Fruit fly (Drosophila melanogaster) whole organism, embryonic: Measurements from ENCODE around the gene CG8136.

ENCODE experiments used
- ATbp ChIP-seq: fragments of 200-800 bp; sonication (Bioruptor generic); optimal IDR thresholded peaks from 2 replicates; lab custom pipeline; 2017; ENCODE audit warnings: missing biosample characterization, mild to moderate bottlenecking, missing genetic modification characterization, missing genetic modification reagents
- BEAF-32 ChIP-seq: fragments of 200-800 bp; sonication (Bioruptor generic); optimal IDR thresholded peaks from 3 replicates; lab custom pipeline; 2017; ENCODE audit warnings: missing biosample characterization, missing genetic modification characterization, mild to moderate bottlenecking, moderate library complexity, missing genetic modification reagents
- Blimp-1 ChIP-seq: fragments of 200-800 bp; sonication (Bioruptor generic); optimal IDR thresholded peaks from 3 replicates; lab custom pipeline; 2018; ENCODE audit warnings: missing biosample characterization, missing genetic modification characterization, mild to moderate bottlenecking, moderate library complexity, missing genetic modification reagents
- CG11695 ChIP-seq: fragments of 200-800 bp; sonication (Bioruptor generic); IDR thresholded peaks from 3 replicates; pipeline ENCODE4 v1.3.6; 2022; ENCODE audit warnings: missing biosample characterization, missing genetic modification characterization
- CG12071 ChIP-seq: fragments of 200-800 bp; sonication (Bioruptor generic); optimal IDR thresholded peaks from 3 replicates; lab custom pipeline; 2018; ENCODE audit warnings: missing biosample characterization, mild to moderate bottlenecking, missing genetic modification characterization
- CG13296 ChIP-seq: fragments of 200-800 bp; sonication (Bioruptor generic); optimal IDR thresholded peaks from 3 replicates; lab custom pipeline; 2018; ENCODE audit warnings: missing biosample characterization, mild to moderate bottlenecking, missing genetic modification characterization
- CG14710 ChIP-seq: fragments of 200-800 bp; sonication (Bioruptor generic); optimal IDR thresholded peaks from 3 replicates; lab custom pipeline; 2019; ENCODE audit warnings: missing biosample characterization, mild to moderate bottlenecking, missing genetic modification characterization, moderate library complexity
- CG14965 ChIP-seq: fragments of 200-800 bp; sonication (Bioruptor generic); optimal IDR thresholded peaks from 2 replicates; lab custom pipeline; 2016; ENCODE audit warnings: missing biosample characterization, missing genetic modification characterization, borderline replicate concordance
- CG15479 ChIP-seq: fragments of 200-800 bp; sonication (Bioruptor generic); optimal IDR thresholded peaks from 3 replicates; lab custom pipeline; 2019; ENCODE audit warnings: missing biosample characterization, mild to moderate bottlenecking, missing genetic modification characterization, moderate library complexity
- CG16813 ChIP-seq: fragments of 200-800 bp; sonication (Bioruptor generic); IDR thresholded peaks from 3 replicates; pipeline ENCODE4 v1.3.6; 2022; ENCODE audit warnings: missing biosample characterization, missing genetic modification characterization; ENCODE audit not compliant: partially characterized antibody
- CG16815 ChIP-seq: fragments of 200-800 bp; sonication (Bioruptor generic); optimal IDR thresholded peaks from 3 replicates; lab custom pipeline; 2017; ENCODE audit warnings: missing biosample characterization, mild to moderate bottlenecking, missing genetic modification characterization
- CG1832 ChIP-seq: fragments of 200-800 bp; sonication (Bioruptor generic); optimal IDR thresholded peaks from 2 replicates; lab custom pipeline; 2017; ENCODE audit warnings: missing biosample characterization, mild to moderate bottlenecking, missing genetic modification characterization, inconsistent platforms
- CG2129 ChIP-seq: fragments of 200-800 bp; sonication (Bioruptor generic); IDR thresholded peaks from 2 replicates; pipeline ENCODE4 v1.3.6; 2022; ENCODE audit warnings: missing biosample characterization, missing genetic modification characterization; ENCODE audit not compliant: partially characterized antibody
- CG31388 ChIP-seq: fragments of 200-800 bp; sonication (Bioruptor generic); optimal IDR thresholded peaks from 2 replicates; lab custom pipeline; 2016; ENCODE audit warnings: missing biosample characterization, missing genetic modification characterization
- CG3281 ChIP-seq: fragments of 200-800 bp; sonication (Bioruptor generic); optimal IDR thresholded peaks from 3 replicates; lab custom pipeline; 2017; ENCODE audit warnings: missing biosample characterization, mild to moderate bottlenecking, missing genetic modification characterization
- CG4424 ChIP-seq: fragments of 200-800 bp; sonication (Bioruptor generic); optimal IDR thresholded peaks from 3 replicates; lab custom pipeline; 2016; ENCODE audit warnings: missing biosample characterization, missing genetic modification characterization
- CG5180 ChIP-seq: fragments of 200-800 bp; sonication (Bioruptor generic); optimal IDR thresholded peaks from 3 replicates; lab custom pipeline; 2017; ENCODE audit warnings: missing biosample characterization, missing genetic modification characterization, mild to moderate bottlenecking, moderate library complexity, missing genetic modification reagents
- CG5953 ChIP-seq: fragments of 200-800 bp; sonication (Bioruptor generic); IDR thresholded peaks from 2 replicates; pipeline ENCODE4 v1.3.6; 2022; ENCODE audit warnings: missing biosample characterization, missing genetic modification characterization
- CG6854 ChIP-seq: fragments of 200-800 bp; sonication (Bioruptor generic); optimal IDR thresholded peaks from 3 replicates; lab custom pipeline; 2017; ENCODE audit warnings: missing biosample characterization, mild to moderate bottlenecking, missing genetic modification characterization
- CG7271 ChIP-seq: fragments of 200-800 bp; sonication (Bioruptor generic); optimal IDR thresholded peaks from 2 replicates; lab custom pipeline; 2018; ENCODE audit warnings: missing biosample characterization, mild to moderate bottlenecking, missing genetic modification characterization, moderate library complexity
- CG7786 ChIP-seq: fragments of 200-800 bp; sonication (Bioruptor generic); optimal IDR thresholded peaks from 2 replicates; lab custom pipeline; 2016; ENCODE audit warnings: missing biosample characterization, missing genetic modification characterization
- CG7987 ChIP-seq: fragments of 200-800 bp; sonication (Bioruptor generic); optimal IDR thresholded peaks from 2 replicates; lab custom pipeline; 2018; ENCODE audit warnings: missing biosample characterization, mild to moderate bottlenecking, missing genetic modification characterization, moderate library complexity
- CG9437 ChIP-seq: fragments of 200-800 bp; sonication (Bioruptor generic); optimal IDR thresholded peaks from 2 replicates; lab custom pipeline; 2018; ENCODE audit warnings: missing biosample characterization, mild to moderate bottlenecking, missing genetic modification characterization
- CkIIα-i1 ChIP-seq: fragments of 200-800 bp; sonication (Bioruptor generic); IDR thresholded peaks from 2 replicates; pipeline ENCODE4 v1.3.6; 2022; ENCODE audit warnings: missing biosample characterization, missing genetic modification characterization
- CrebB ChIP-seq: fragments of 200-800 bp; sonication (Bioruptor generic); optimal IDR thresholded peaks from 3 replicates; lab custom pipeline; 2018; ENCODE audit warnings: missing biosample characterization, mild to moderate bottlenecking, missing genetic modification characterization
- Gug ChIP-seq: fragments of 200-800 bp; sonication (Bioruptor generic); IDR thresholded peaks from 4 replicates; pipeline ENCODE4 v1.3.6; 2022; ENCODE audit warnings: missing biosample characterization, missing genetic modification characterization
- HLHmδ ChIP-seq: fragments of 200-800 bp; sonication (Bioruptor generic); optimal IDR thresholded peaks from 2 replicates; lab custom pipeline; 2018; ENCODE audit warnings: missing biosample characterization, mild to moderate bottlenecking, missing genetic modification characterization, moderate library complexity
- Hmx ChIP-seq: fragments of 200-800 bp; sonication (Bioruptor generic); optimal IDR thresholded peaks from 2 replicates; lab custom pipeline; 2016; ENCODE audit warnings: missing biosample characterization, missing genetic modification characterization
- Lhr ChIP-seq: fragments of 200-800 bp; sonication (Bioruptor generic); optimal IDR thresholded peaks from 3 replicates; lab custom pipeline; 2017; ENCODE audit warnings: mild to moderate bottlenecking, missing biosample characterization, missing genetic modification reagents, missing genetic modification characterization
- Pdp1 ChIP-seq, 2 experiments: fragments of 200-800 bp; sonication (Bioruptor generic); optimal IDR thresholded peaks; 3 replicates each; lab custom pipeline; 2016; ENCODE audit warnings: missing biosample characterization in 2 of 2, missing genetic modification characterization in 2 of 2, mild to moderate bottlenecking in 1 of 2, moderate library complexity in 1 of 2
- Side ChIP-seq: fragments of 200-800 bp; sonication (Bioruptor generic); optimal IDR thresholded peaks from 2 replicates; lab custom pipeline; 2016; ENCODE audit warnings: missing biosample characterization, missing genetic modification characterization
- Tbp ChIP-seq: fragments of >200 bp; optimal IDR thresholded peaks from 2 replicates; lab custom pipeline; 2018; ENCODE audit warnings: missing biosample characterization, missing genetic modification characterization
- Trl ChIP-seq, 3 experiments: fragments of >200 bp in 2 of 3; fragments of 200-800 bp in 1 of 3; sonication (Bioruptor generic) in 1 of 3; optimal IDR thresholded peaks; 2 replicates in 1 of 3; 3 replicates in 2 of 3; lab custom pipeline; 2016 to 2017; ENCODE audit warnings: missing biosample characterization in 1 of 3, missing genetic modification characterization in 1 of 3
- al ChIP-seq: fragments of 200-800 bp; sonication (Bioruptor generic); IDR thresholded peaks from 2 replicates; pipeline ENCODE4 v1.3.6; 2022; ENCODE audit warnings: missing biosample characterization, missing genetic modification characterization
- az2 ChIP-seq: fragments of 200-800 bp; sonication (Bioruptor generic); optimal IDR thresholded peaks from 3 replicates; lab custom pipeline; 2016; ENCODE audit warnings: missing biosample characterization, missing genetic modification characterization
- bbx ChIP-seq: fragments of 200-800 bp; sonication (Bioruptor generic); IDR thresholded peaks from 2 replicates; pipeline ENCODE4 v1.3.6; 2022; ENCODE audit warnings: missing biosample characterization, missing genetic modification characterization; ENCODE audit not compliant: partially characterized antibody
- corto ChIP-seq: fragments of 200-800 bp; sonication (Bioruptor generic); optimal IDR thresholded peaks from 2 replicates; lab custom pipeline; 2016; ENCODE audit warnings: missing biosample characterization, mild to moderate bottlenecking, missing genetic modification characterization, moderate library complexity
- dysf ChIP-seq: fragments of 200-800 bp; sonication (Bioruptor generic); IDR thresholded peaks from 3 replicates; pipeline ENCODE4 v1.3.6; 2022; ENCODE audit warnings: missing biosample characterization, missing genetic modification characterization
- gfzf ChIP-seq: fragments of 200-800 bp; sonication (Bioruptor generic); optimal IDR thresholded peaks from 2 replicates; lab custom pipeline; 2016; ENCODE audit warnings: missing biosample characterization, mild to moderate bottlenecking, missing genetic modification characterization, moderate library complexity
- oc ChIP-seq: fragments of 200-800 bp; sonication (Bioruptor generic); optimal IDR thresholded peaks from 2 replicates; lab custom pipeline; 2018; ENCODE audit warnings: missing biosample characterization, mild to moderate bottlenecking, missing genetic modification characterization, moderate library complexity
- pho ChIP-seq: fragments of 200-800 bp; sonication (Bioruptor generic); optimal IDR thresholded peaks from 2 replicates; lab custom pipeline; 2016; ENCODE audit warnings: missing biosample characterization, missing genetic modification characterization
- pum ChIP-seq: fragments of 200-800 bp; sonication (Bioruptor generic); optimal IDR thresholded peaks from 2 replicates; lab custom pipeline; 2016; ENCODE audit warnings: missing biosample characterization, missing genetic modification characterization
- repo ChIP-seq: fragments of 200-800 bp; sonication (Bioruptor generic); optimal IDR thresholded peaks from 2 replicates; lab custom pipeline; 2016; ENCODE audit warnings: missing biosample characterization, missing genetic modification characterization
- sens ChIP-seq: fragments of 200-800 bp; sonication (Bioruptor generic); peaks from one replicate; lab custom pipeline; 2016; ENCODE audit warnings: missing biosample characterization, missing genetic modification characterization
- sens-2 ChIP-seq: fragments of 200-800 bp; sonication (Bioruptor generic); IDR thresholded peaks from 2 replicates; pipeline ENCODE4 v1.3.6; 2022; ENCODE audit warnings: missing biosample characterization, missing genetic modification characterization
- tx ChIP-seq: fragments of 200-800 bp; sonication (Bioruptor generic); optimal IDR thresholded peaks from 2 replicates; lab custom pipeline; 2016; ENCODE audit warnings: missing biosample characterization, missing genetic modification characterization
- unc-4 ChIP-seq: fragments of 200-800 bp; sonication (Bioruptor generic); IDR thresholded peaks from 2 replicates; pipeline ENCODE4 v1.3.6; 2022; ENCODE audit warnings: missing biosample characterization, missing genetic modification characterization; ENCODE audit not compliant: partially characterized antibody
- zfh2 ChIP-seq: fragments of 200-800 bp; sonication (Bioruptor generic); optimal IDR thresholded peaks from 2 replicates; lab custom pipeline; 2016; ENCODE audit warnings: missing biosample characterization, missing genetic modification characterization

CG8136 gene

dm6 chr3R:8747134-8747870, 26.1 kb downstream of the CG8136 start, which contains the start of the genes CG9801 and Nasp (continued):
- TF ChIP-seq Blimp-1 (GFP tag; lab: Kevin White, UChicago) (peak; percentile 16), tx (peak; percentile 15), CkIIα-i1 (GFP tag; lab: Robert Waterston, UW) (no peak), Hmx (no peak), CG14965 (GFP tag; lab: Kevin White, UChicago) (no peak), Pdp1 (GFP tag; optimal IDR thresholded peaks at IDR 0.05; lab: Kevin White, UChicago) (peak in 1 of 2 experiments; percentile 29), HLHmδ (GFP tag; lab: Kevin White, UChicago) (peak; percentile 20), CrebB (tag; lab: Kevin White, UChicago) (peak; percentile 48), corto (GFP tag; lab: Kevin White, UChicago) (no peak), oc (tag; lab: Kevin White, UChicago) (no peak), CG7271 (tag; lab: Kevin White, UChicago) (no peak), CG1832 (no peak), CG14710 (peak; percentile 67), gfzf (GFP tag; lab: Kevin White, UChicago) (peak; percentile 97), CG9437 (GFP tag; lab: Kevin White, UChicago) (no peak), CG5953 (GFP tag; lab: Robert Waterston, UW) (no peak), CG7786 (no peak), sens (GFP tag; lab: Kevin White, UChicago) (peak; percentile 87), pho (GFP tag; lab: Kevin White, UChicago) (peak; percentile 14), CG2129 (GFP tag; lab: Robert Waterston, UW) (no peak), CG7987 (GFP tag; lab: Kevin White, UChicago) (peak; percentile 58), repo (peak; percentile 31), Trl (optimal IDR thresholded peaks at IDR 0.05; lab: Kevin White, UChicago) (no peak), Trl (GFP tag; optimal IDR thresholded peaks at IDR 0.05; lab: Kevin White, UChicago) (peak; percentile 42), CG3281 (GFP tag; lab: Kevin White, UChicago) (peak; percentile 11), ATbp (GFP tag; lab: Kevin White, UChicago) (no peak), bbx (GFP tag; lab: Robert Waterston, UW) (peak; percentile 84), CG4424 (GFP tag; lab: Kevin White, UChicago) (peak; percentile 31), al (GFP tag; lab: Robert Waterston, UW) (no peak), unc-4 (peak; percentile 74), sens-2 (GFP tag; lab: Robert Waterston, UW) (no peak), pum (GFP tag; lab: Kevin White, UChicago) (peak; percentile 16), dysf (GFP tag; lab: Robert Waterston, UW) (0 out of 3 replicates have a peak, but pooled peaks have one; percentile 23), Lhr (GFP tag; lab: Kevin White, UChicago) (peak; percentile 88), az2 (GFP tag; lab: Kevin White, UChicago) (no peak), CG15479 (GFP tag; lab: Kevin White, UChicago) (no peak), Tbp (no peak), Gug (GFP tag; lab: Robert Waterston, UW) (0 out of 4 replicates have a peak, but pooled peaks have one; percentile 12), zfh2 (GFP tag; lab: Kevin White, UChicago) (peak; percentile 28), CG12071 (peak; percentile 51), CG5180 (GFP tag; lab: Kevin White, UChicago) (no peak), CG11695 (GFP tag; lab: Robert Waterston, UW) (no peak), CG13296 (GFP tag; lab: Kevin White, UChicago) (no peak), CG6854 (GFP tag; lab: Kevin White, UChicago) (no peak), CG16815 (no peak), Side (GFP tag; lab: Kevin White, UChicago) (no peak), CG16813 (GFP tag; lab: Robert Waterston, UW) (peak; percentile 75), BEAF-32 (GFP tag; lab: Kevin White, UChicago) (peak; percentile 81), CG31388 (GFP tag; lab: Kevin White, UChicago) (no peak)
